Fruit fly (Drosophila melanogaster) S2 (cell line): ENCODE measurements around the gene CG42266.

ENCODE experiments used
- CG8478 ChIP-seq: fragments of >200 bp; optimal IDR thresholded peaks from 2 replicates; lab custom pipeline; 2018
- CTCF ChIP-seq, 2 experiments: fragments of >200 bp; optimal IDR thresholded peaks; 2 replicates each; lab custom pipeline; 2018

DNA sequence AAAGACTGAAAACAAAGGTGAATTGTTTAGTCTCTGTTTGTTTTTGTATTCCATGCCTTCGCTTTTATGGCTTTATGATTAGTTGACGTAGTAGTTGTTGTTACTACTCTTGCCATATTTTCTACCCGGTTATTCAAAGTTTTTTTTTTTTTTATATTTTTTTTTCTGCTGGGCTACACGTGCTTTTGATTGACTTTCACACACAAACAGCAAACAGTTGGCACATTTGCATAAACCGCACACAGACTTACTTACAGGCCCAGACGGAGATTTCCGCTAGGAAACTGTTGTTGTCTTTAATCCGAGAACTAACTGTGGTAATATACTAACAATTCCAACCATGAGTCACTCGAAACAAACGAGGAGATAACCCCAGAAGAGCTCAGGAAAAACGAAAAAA lies 24.3 kb downstream of the CG42266 start:
- no peak for TF ChIP-seq CTCF (optimal IDR thresholded peaks at IDR 0.05; lab: Kevin White, UChicago)
- no peak for TF ChIP-seq CG8478 (lab: Kevin White, UChicago)
